Fruit fly (Drosophila melanogaster) whole organism, embryonic: ENCODE results near the gene sad.

Source experiments
- B-H1 ChIP-seq: fragments of 200-800 bp; sonication (Bioruptor generic); IDR thresholded peaks from 3 replicates; pipeline ENCODE4 v1.3.6; 2022; ENCODE audit warnings: missing biosample characterization, missing genetic modification characterization
- B-H2 ChIP-seq: fragments of 200-800 bp; sonication (Bioruptor generic); optimal IDR thresholded peaks from 2 replicates; lab custom pipeline; 2018; ENCODE audit warnings: missing biosample characterization, mild to moderate bottlenecking, missing genetic modification characterization
- CG1024 ChIP-seq: fragments of 200-800 bp; sonication (Bioruptor generic); IDR thresholded peaks from 2 replicates; pipeline ENCODE4 v1.3.6; 2022; ENCODE audit warnings: missing biosample characterization, missing genetic modification characterization
- CG11723 ChIP-seq: fragments of 200-800 bp; sonication (Bioruptor generic); optimal IDR thresholded peaks from 2 replicates; lab custom pipeline; 2017; ENCODE audit warnings: missing biosample characterization, mild to moderate bottlenecking, missing genetic modification characterization
- CG12236 ChIP-seq: fragments of 200-800 bp; sonication (Bioruptor generic); optimal IDR thresholded peaks from 2 replicates; lab custom pipeline; 2016; ENCODE audit warnings: missing biosample characterization, missing genetic modification characterization
- CG1233 ChIP-seq: fragments of 200-800 bp; sonication (Bioruptor generic); optimal IDR thresholded peaks from 4 replicates; lab custom pipeline; 2018; ENCODE audit warnings: missing biosample characterization, mild to moderate bottlenecking, missing genetic modification characterization
- CG13296 ChIP-seq: fragments of 200-800 bp; sonication (Bioruptor generic); optimal IDR thresholded peaks from 3 replicates; lab custom pipeline; 2018; ENCODE audit warnings: missing biosample characterization, mild to moderate bottlenecking, missing genetic modification characterization
- CG13424 ChIP-seq: fragments of 200-800 bp; sonication (Bioruptor generic); optimal IDR thresholded peaks from 2 replicates; lab custom pipeline; 2019; ENCODE audit warnings: missing biosample characterization, mild to moderate bottlenecking, missing genetic modification characterization, moderate library complexity
- CG14014 ChIP-seq: fragments of 200-800 bp; sonication (Bioruptor generic); IDR thresholded peaks from 2 replicates; pipeline ENCODE4 v1.3.6; 2022; ENCODE audit warnings: missing biosample characterization, missing genetic modification characterization
- CG14860 ChIP-seq: fragments of 200-800 bp; sonication (Bioruptor generic); IDR thresholded peaks from 3 replicates; pipeline ENCODE4 v1.3.6; 2022; ENCODE audit warnings: missing biosample characterization, missing genetic modification characterization; ENCODE audit not compliant: partially characterized antibody
- CG15269 ChIP-seq: fragments of 200-800 bp; sonication (Bioruptor generic); optimal IDR thresholded peaks from 2 replicates; lab custom pipeline; 2018; ENCODE audit warnings: missing biosample characterization, mild to moderate bottlenecking, missing genetic modification characterization, moderate library complexity
- CG16863 ChIP-seq: fragments of 200-800 bp; sonication (Bioruptor generic); optimal IDR thresholded peaks from 3 replicates; lab custom pipeline; 2016; ENCODE audit warnings: missing biosample characterization, missing genetic modification characterization
- CG17361 ChIP-seq: fragments of 200-800 bp; sonication (Bioruptor generic); IDR thresholded peaks from 3 replicates; pipeline ENCODE4 v1.3.6; 2022; ENCODE audit warnings: missing biosample characterization, missing genetic modification characterization
- CG2712 ChIP-seq: fragments of 200-800 bp; optimal IDR thresholded peaks from 3 replicates; lab custom pipeline; 2019; ENCODE audit warnings: missing biosample characterization, mild to moderate bottlenecking, missing genetic modification characterization, moderate library complexity
- CG2875 ChIP-seq: fragments of 200-800 bp; sonication (Bioruptor generic); optimal IDR thresholded peaks from 2 replicates; lab custom pipeline; 2017; ENCODE audit warnings: missing biosample characterization, mild to moderate bottlenecking, missing genetic modification characterization, missing genetic modification reagents
- CG32772 ChIP-seq: fragments of 200-800 bp; sonication (Bioruptor generic); IDR thresholded peaks from 2 replicates; pipeline ENCODE4 v1.3.6; 2022; ENCODE audit warnings: missing biosample characterization, missing genetic modification characterization
- CG42726 ChIP-seq: fragments of 200-800 bp; sonication (Bioruptor generic); IDR thresholded peaks from 2 replicates; pipeline ENCODE4 v1.3.6; 2022; ENCODE audit warnings: missing biosample characterization, missing genetic modification characterization; ENCODE audit not compliant: partially characterized antibody
- CG6813 ChIP-seq: fragments of 200-800 bp; sonication (Bioruptor generic); optimal IDR thresholded peaks from 2 replicates; lab custom pipeline; 2017; ENCODE audit warnings: missing biosample characterization, missing genetic modification characterization, mild to moderate bottlenecking, moderate library complexity, missing genetic modification reagents
- CG7271 ChIP-seq: fragments of 200-800 bp; sonication (Bioruptor generic); optimal IDR thresholded peaks from 2 replicates; lab custom pipeline; 2018; ENCODE audit warnings: missing biosample characterization, mild to moderate bottlenecking, missing genetic modification characterization, moderate library complexity
- CG9437 ChIP-seq: fragments of 200-800 bp; sonication (Bioruptor generic); optimal IDR thresholded peaks from 2 replicates; lab custom pipeline; 2018; ENCODE audit warnings: missing biosample characterization, mild to moderate bottlenecking, missing genetic modification characterization
- CTCF ChIP-seq: fragments of 200-800 bp; sonication (Bioruptor generic); optimal IDR thresholded peaks from 2 replicates; lab custom pipeline; 2017; ENCODE audit warnings: missing biosample characterization, mild to moderate bottlenecking, missing genetic modification characterization, moderate library complexity
- Dp ChIP-seq: fragments of 200-800 bp; sonication (Bioruptor generic); optimal IDR thresholded peaks from 2 replicates; lab custom pipeline; 2018; ENCODE audit warnings: missing biosample characterization, mild to moderate bottlenecking, missing genetic modification characterization, moderate library complexity
- Ets97D ChIP-seq: fragments of 200-800 bp; sonication (Bioruptor generic); optimal IDR thresholded peaks from 3 replicates; lab custom pipeline; 2016; ENCODE audit warnings: missing biosample characterization, missing genetic modification characterization
- HLH54F ChIP-seq: fragments of 200-800 bp; sonication (Bioruptor generic); optimal IDR thresholded peaks from 3 replicates; lab custom pipeline; 2016; ENCODE audit warnings: missing biosample characterization, missing genetic modification characterization
- Hmx ChIP-seq: fragments of 200-800 bp; sonication (Bioruptor generic); optimal IDR thresholded peaks from 2 replicates; lab custom pipeline; 2016; ENCODE audit warnings: missing biosample characterization, missing genetic modification characterization
- Lpt ChIP-seq: fragments of >200 bp; optimal IDR thresholded peaks from 2 replicates; lab custom pipeline; 2018; ENCODE audit warnings: missing biosample characterization, missing genetic modification characterization
- Mad ChIP-seq: fragments of 200-800 bp; sonication (Bioruptor generic); optimal IDR thresholded peaks from 2 replicates; lab custom pipeline; 2016; ENCODE audit warnings: missing biosample characterization, missing genetic modification characterization
- Sry-δ ChIP-seq: fragments of 200-800 bp; sonication (Bioruptor generic); optimal IDR thresholded peaks from 2 replicates; lab custom pipeline; 2016; ENCODE audit warnings: missing biosample characterization, missing genetic modification characterization
- Vsx1 ChIP-seq: fragments of 200-800 bp; sonication (Bioruptor generic); optimal IDR thresholded peaks from 2 replicates; lab custom pipeline; 2017; ENCODE audit warnings: missing biosample characterization, mild to moderate bottlenecking, missing genetic modification characterization, missing genetic modification reagents
- ara ChIP-seq: fragments of 200-800 bp; sonication (Bioruptor generic); IDR thresholded peaks from 2 replicates; pipeline ENCODE4 v1.3.6; 2022; ENCODE audit warnings: missing biosample characterization, missing genetic modification characterization
- cad ChIP-seq: fragments of >200 bp; optimal IDR thresholded peaks from 2 replicates; lab custom pipeline; 2017; ENCODE audit warnings: missing biosample characterization, missing genetic modification characterization
- cg ChIP-seq: fragments of 200-800 bp; sonication (Bioruptor generic); optimal IDR thresholded peaks from 3 replicates; lab custom pipeline; 2019; ENCODE audit warnings: missing biosample characterization, mild to moderate bottlenecking, missing genetic modification characterization, moderate library complexity
- dati ChIP-seq: fragments of 200-800 bp; sonication (Bioruptor generic); IDR thresholded peaks from 2 replicates; pipeline ENCODE4 v1.3.6; 2022; ENCODE audit warnings: missing biosample characterization, missing genetic modification characterization
- dimm ChIP-seq: fragments of 200-800 bp; sonication (Bioruptor generic); IDR thresholded peaks from 2 replicates; pipeline ENCODE4 v1.3.6; 2022; ENCODE audit warnings: missing biosample characterization, missing genetic modification characterization
- disco-r ChIP-seq: fragments of 200-800 bp; sonication (Bioruptor generic); optimal IDR thresholded peaks from 2 replicates; lab custom pipeline; 2016; ENCODE audit warnings: missing biosample characterization, missing genetic modification characterization
- gfzf ChIP-seq: fragments of 200-800 bp; sonication (Bioruptor generic); optimal IDR thresholded peaks from 2 replicates; lab custom pipeline; 2016; ENCODE audit warnings: missing biosample characterization, mild to moderate bottlenecking, missing genetic modification characterization, moderate library complexity
- insv ChIP-seq, 2 experiments: fragments of 200-800 bp; sonication (Bioruptor generic); optimal IDR thresholded peaks; 3 replicates each; lab custom pipeline; 2016 to 2018; ENCODE audit warnings: missing biosample characterization in 2 of 2, missing genetic modification characterization in 2 of 2
- kah ChIP-seq: fragments of 200-800 bp; sonication (Bioruptor generic); optimal IDR thresholded peaks from 2 replicates; lab custom pipeline; 2018; ENCODE audit warnings: missing biosample characterization, mild to moderate bottlenecking, missing genetic modification characterization
- ken ChIP-seq: fragments of 200-800 bp; sonication (Bioruptor generic); IDR thresholded peaks from 3 replicates; pipeline ENCODE4 v1.3.6; 2022; ENCODE audit warnings: missing biosample characterization, missing genetic modification characterization
- kni ChIP-seq: fragments of 200-800 bp; sonication (Bioruptor generic); optimal IDR thresholded peaks from 3 replicates; lab custom pipeline; 2017; ENCODE audit warnings: mild to moderate bottlenecking, missing biosample characterization, missing genetic modification reagents, missing genetic modification characterization
- mld ChIP-seq: fragments of 200-800 bp; sonication (Bioruptor generic); IDR thresholded peaks from 3 replicates; pipeline ENCODE4 v1.3.6; 2022; ENCODE audit warnings: missing biosample characterization, missing genetic modification characterization; ENCODE audit not compliant: partially characterized antibody
- onecut ChIP-seq: fragments of 200-800 bp; sonication (Bioruptor generic); IDR thresholded peaks from 2 replicates; pipeline ENCODE4 v1.3.6; 2022; ENCODE audit warnings: missing biosample characterization, missing genetic modification characterization
- phol ChIP-seq: fragments of 200-800 bp; sonication (Bioruptor generic); optimal IDR thresholded peaks from 3 replicates; lab custom pipeline; 2018; ENCODE audit warnings: missing biosample characterization, mild to moderate bottlenecking, missing genetic modification characterization, moderate library complexity
- ranshi ChIP-seq: fragments of 200-800 bp; sonication (Bioruptor generic); IDR thresholded peaks from 2 replicates; pipeline ENCODE4 v1.3.6; 2022; ENCODE audit warnings: missing biosample characterization, missing genetic modification characterization
- scrt ChIP-seq: fragments of 200-800 bp; sonication (Bioruptor generic); optimal IDR thresholded peaks from 2 replicates; lab custom pipeline; 2018; ENCODE audit warnings: missing biosample characterization, mild to moderate bottlenecking, missing genetic modification characterization, moderate library complexity
- slbo ChIP-seq: fragments of 200-800 bp; sonication (Bioruptor generic); IDR thresholded peaks from 2 replicates; pipeline ENCODE4 v1.3.6; 2022; ENCODE audit warnings: missing biosample characterization, missing genetic modification characterization
- sob ChIP-seq: fragments of 200-800 bp; sonication (Bioruptor generic); IDR thresholded peaks from 2 replicates; pipeline ENCODE4 v1.3.6; 2022; ENCODE audit warnings: missing biosample characterization, missing genetic modification characterization
- sr ChIP-seq: fragments of 200-800 bp; sonication (Bioruptor generic); IDR thresholded peaks from 3 replicates; pipeline ENCODE4 v1.3.6; 2022; ENCODE audit warnings: missing biosample characterization, missing genetic modification characterization
- stc ChIP-seq: fragments of 200-800 bp; sonication (Bioruptor generic); IDR thresholded peaks from 2 replicates; pipeline ENCODE4 v1.3.6; 2022; ENCODE audit warnings: missing biosample characterization, missing genetic modification characterization
- tll ChIP-seq, 2 experiments: fragments of 200-800 bp in 1 of 2; fragments of >200 bp in 1 of 2; sonication (Bioruptor generic) in 1 of 2; optimal IDR thresholded peaks; 2 replicates each; lab custom pipeline; 2017 to 2019; ENCODE audit warnings: missing biosample characterization in 2 of 2, missing genetic modification characterization in 2 of 2, mild to moderate bottlenecking in 1 of 2, moderate library complexity in 1 of 2
- vfl ChIP-seq: fragments of 200-800 bp; sonication (Bioruptor generic); optimal IDR thresholded peaks from 2 replicates; lab custom pipeline; 2016; ENCODE audit warnings: missing biosample characterization, missing genetic modification characterization

The sad gene

dm6 chr3R:11882506-11882953 is 5.5 kb downstream of the sad start, which contains the start of the genes CG6962 and CG31368 (continued):
- TF ChIP-seq dati (GFP tag; lab: Robert Waterston, UW) (no peak), CG14860 (no peak), sob (peak; percentile 86), CG1024 (GFP tag; lab: Robert Waterston, UW) (peak; percentile 80), slbo (GFP tag; lab: Robert Waterston, UW) (peak; percentile 93), CG32772 (GFP tag; lab: Robert Waterston, UW) (peak; percentile 82), B-H2 (GFP tag; lab: Kevin White, UChicago) (peak; percentile 81), HLH54F (GFP tag; lab: Kevin White, UChicago) (peak; percentile 81), CG2875 (GFP tag; lab: Kevin White, UChicago) (peak; percentile 31), B-H1 (GFP tag; lab: Robert Waterston, UW) (peak; percentile 77), tll (GFP tag; optimal IDR thresholded peaks at IDR 0.05; lab: Kevin White, UChicago) (peak in 1 of 2 experiments; percentile 19), CG9437 (GFP tag; lab: Kevin White, UChicago) (peak; percentile 95), CG1233 (GFP tag; lab: Kevin White, UChicago) (peak; percentile 72), CTCF (GFP tag; lab: Kevin White, UChicago) (peak; percentile 33), Vsx1 (GFP tag; lab: Kevin White, UChicago) (no peak), CG42726 (no peak), scrt (peak; percentile 72), dimm (no peak), Sry-δ (GFP tag; lab: Kevin White, UChicago) (peak; percentile 36), CG12236 (GFP tag; lab: Kevin White, UChicago) (no peak), Ets97D (GFP tag; lab: Kevin White, UChicago) (peak; percentile 70), CG13424 (tag; lab: Kevin White, UChicago) (peak; percentile 91), kni (peak; percentile 42), kah (peak; percentile 84), CG6813 (GFP tag; lab: Kevin White, UChicago) (peak; percentile 14), stc (GFP tag; lab: Robert Waterston, UW) (peak; percentile 67), gfzf (GFP tag; lab: Kevin White, UChicago) (peak; percentile 78), onecut (GFP tag; lab: Robert Waterston, UW) (peak; percentile 53; the same call in 1 of the 2 replicates), cad (GFP tag; lab: Kevin White, UChicago) (no peak), CG15269 (tag; lab: Kevin White, UChicago) (peak; percentile 82), CG13296 (GFP tag; lab: Kevin White, UChicago) (peak; percentile 59), ken (GFP tag; lab: Robert Waterston, UW) (peak; percentile 74; the same call in 2 of the 3 replicates), CG16863 (GFP tag; lab: Kevin White, UChicago) (peak; percentile 36), ara (GFP tag; lab: Robert Waterston, UW) (peak; percentile 77), CG11723 (GFP tag; lab: Kevin White, UChicago) (no peak), Dp (GFP tag; lab: Kevin White, UChicago) (peak; percentile 44), insv (GFP tag; optimal IDR thresholded peaks at IDR 0.05; lab: Kevin White, UChicago) (peak in 1 of 2 experiments; percentile 39), sr (GFP tag; lab: Robert Waterston, UW) (no peak), vfl (GFP tag; lab: Kevin White, UChicago) (peak; percentile 84), ranshi (peak; percentile 77), disco-r (peak; percentile 7), cg (no peak), CG2712 (tag; lab: Kevin White, UChicago) (peak; percentile 92), mld (GFP tag; lab: Robert Waterston, UW) (no peak), Hmx (GFP tag; lab: Kevin White, UChicago) (peak; percentile 51), CG14014 (GFP tag; lab: Robert Waterston, UW) (peak; percentile 73), CG17361 (peak; percentile 92), CG7271 (tag; lab: Kevin White, UChicago) (peak; percentile 48), phol (tag; lab: Kevin White, UChicago) (peak; percentile 92), Mad (GFP tag; lab: Kevin White, UChicago) (peak; percentile 76), Lpt (GFP tag; lab: Kevin White, UChicago) (no peak)
